Worm (Caenorhabditis elegans) whole organism, L4 larva: Measurements from ENCODE around the gene D2023.4.

Experiments
- D1046.2 ChIP-seq: fragments of 200-800 bp; sonication (Bioruptor generic); IDR thresholded peaks from 2 replicates; pipeline ENCODE4 v1.3.6; 2022; ENCODE audit warnings: missing genetic modification characterization, missing compliant biosample characterization
- ZK546.5 ChIP-seq, 2 experiments: sonication (generic microtip); optimal IDR thresholded peaks; 2 replicates each; lab custom pipeline; 2017; ENCODE audit warnings: missing biosample characterization in 2 of 2, missing genetic modification characterization in 2 of 2
- ceh-62 ChIP-seq: sonication (generic microtip); optimal IDR thresholded peaks from 2 replicates; lab custom pipeline; 2017; ENCODE audit warnings: missing biosample characterization, missing genetic modification characterization
- ceh-82 ChIP-seq: sonication (generic microtip); optimal IDR thresholded peaks from 2 replicates; lab custom pipeline; 2017; ENCODE audit warnings: missing biosample characterization, missing genetic modification characterization
- daf-12 ChIP-seq: fragments of 150-350 bp; optimal IDR thresholded peaks from 2 replicates; lab custom pipeline; 2014; ENCODE audit warnings: missing biosample characterization, missing genetic modification reagents, missing genetic modification characterization
- egl-27 ChIP-seq: sonication (generic microtip); optimal IDR thresholded peaks from 3 replicates; lab custom pipeline; 2017; ENCODE audit warnings: missing biosample characterization, missing genetic modification reagents, missing genetic modification characterization
- lin-39 ChIP-seq: fragments of 150-350 bp; optimal IDR thresholded peaks from 2 replicates; lab custom pipeline; 2014; ENCODE audit warnings: missing biosample characterization, missing genetic modification reagents, missing genetic modification characterization
- mdl-1 ChIP-seq, 2 experiments: fragments of 150-350 bp in 1 of 2; sonication (generic microtip) in 1 of 2; optimal IDR thresholded peaks; 2 replicates each; lab custom pipeline; 2014 to 2017; ENCODE audit warnings: missing biosample characterization in 2 of 2, missing genetic modification characterization in 2 of 2
- nhr-237 ChIP-seq: sonication (generic microtip); optimal IDR thresholded peaks from 2 replicates; lab custom pipeline; 2017; ENCODE audit warnings: missing biosample characterization, missing genetic modification characterization
- nhr-25 ChIP-seq: sonication (generic microtip); optimal IDR thresholded peaks from 2 replicates; lab custom pipeline; 2017; ENCODE audit warnings: missing genetic modification characterization, mild to moderate bottlenecking, missing compliant biosample characterization, antibody characterized with exemption, moderate library complexity, borderline replicate concordance; ENCODE audit not compliant: insufficient read depth
- sdz-12 ChIP-seq: fragments of 200-800 bp; sonication (Bioruptor generic); optimal IDR thresholded peaks from 2 replicates; lab custom pipeline; 2018; ENCODE audit warnings: mild to moderate bottlenecking, missing genetic modification characterization, missing compliant biosample characterization
- snpc-4 ChIP-seq: fragments of 150-350 bp; optimal IDR thresholded peaks from 2 replicates; lab custom pipeline; 2014; ENCODE audit warnings: missing biosample characterization, missing genetic modification characterization
- unc-62 ChIP-seq, 3 experiments: fragments of 150-350 bp in 1 of 3; sonication (generic microtip); optimal IDR thresholded peaks in 2 of 3; peaks in 1 of 3; 1 replicate in 1 of 3; 2 replicates in 2 of 3; lab custom pipeline; 2014 to 2017; ENCODE audit warnings: missing biosample characterization in 3 of 3, missing genetic modification characterization in 3 of 3, missing genetic modification reagents in 3 of 3, missing genotype in 1 of 3

DNA sequence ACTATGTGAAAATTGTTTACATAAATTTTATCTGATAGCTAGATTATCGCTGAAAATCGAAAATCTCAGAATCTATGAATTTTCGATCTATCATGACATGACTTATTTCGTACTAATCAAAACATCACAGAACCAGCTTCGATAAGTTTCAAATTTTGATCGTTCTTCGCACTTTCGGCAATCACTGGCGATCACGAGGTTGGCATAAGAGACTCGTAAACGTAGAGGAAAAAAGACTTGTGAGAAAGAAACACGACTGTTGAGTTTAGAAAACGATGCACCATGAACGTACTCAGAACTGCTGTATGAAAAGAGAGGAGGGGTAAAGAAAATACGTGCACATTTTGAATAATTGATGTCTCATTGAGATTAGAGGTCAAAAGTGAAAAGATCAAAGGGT, 1.6 kb downstream of the D2023.4 start:
- TF ChIP-seq egl-27 (tag; lab: Kevin White, UChicago) (no peak), nhr-237 (tag; lab: Kevin White, UChicago) (no peak), ZK546.5 (tag; optimal IDR thresholded peaks at IDR 0.05; lab: Kevin White, UChicago) (no peak), D1046.2 (no peak), daf-12 (tag; lab: Kevin White, UChicago) (no peak), nhr-25 (tag; lab: Kevin White, UChicago) (no peak), unc-62 (GFP tag; optimal IDR thresholded peaks at IDR 0.05 in 1 of 2; lab: Kevin White, UChicago) (peak in 1 of 2 experiments; percentile 93), unc-62 (tag; optimal IDR thresholded peaks at IDR 0.05; lab: Kevin White, UChicago) (no peak), ceh-82 (tag; lab: Kevin White, UChicago) (no peak), sdz-12 (GFP tag; lab: Kevin White, UChicago) (no peak), ceh-62 (tag; lab: Kevin White, UChicago) (no peak), lin-39 (tag; lab: Kevin White, UChicago) (no peak), mdl-1 (tag; optimal IDR thresholded peaks at IDR 0.05; lab: Kevin White, UChicago) (peak in 1 of 2 experiments; percentile 81), snpc-4 (tag; lab: Kevin White, UChicago) (no peak)
